Worm (Caenorhabditis elegans) whole organism, late embryonic: ENCODE data around the gene Y57G7A.6.

Source experiments
- C08G9.2 ChIP-seq: sonication (generic microtip); optimal IDR thresholded peaks from 2 replicates; lab custom pipeline; 2016; ENCODE audit warnings: mild to moderate bottlenecking, missing genetic modification characterization, moderate library complexity, missing compliant biosample characterization
- F13H6.1 ChIP-seq: sonication (generic microtip); optimal IDR thresholded peaks from 2 replicates; lab custom pipeline; 2016; ENCODE audit warnings: missing genetic modification characterization, missing compliant biosample characterization
- K02D7.2 ChIP-seq: sonication (generic microtip); optimal IDR thresholded peaks from 2 replicates; lab custom pipeline; 2017; ENCODE audit warnings: mild to moderate bottlenecking, missing genetic modification characterization, missing compliant biosample characterization
- K09A11.1 ChIP-seq: sonication (generic microtip); optimal IDR thresholded peaks from 2 replicates; lab custom pipeline; 2017; ENCODE audit warnings: antibody characterized with exemption, mild to moderate bottlenecking, missing genetic modification characterization, missing compliant biosample characterization; ENCODE audit not compliant: insufficient read depth
- Y22D7AL.16 ChIP-seq: sonication (generic microtip); optimal IDR thresholded peaks from 2 replicates; lab custom pipeline; 2016; ENCODE audit warnings: missing genetic modification characterization, missing compliant biosample characterization
- ahr-1 ChIP-seq: sonication (generic microtip); optimal IDR thresholded peaks from 2 replicates; lab custom pipeline; 2016; ENCODE audit warnings: missing genetic modification characterization, missing compliant biosample characterization
- ama-1 ChIP-seq: fragments of 150-350 bp; optimal IDR thresholded peaks from 2 replicates; lab custom pipeline; 2014
- ceh-14 ChIP-seq: sonication (generic microtip); optimal IDR thresholded peaks from 2 replicates; lab custom pipeline; 2016; ENCODE audit warnings: missing genotype, missing genetic modification characterization, missing compliant biosample characterization
- ceh-19 ChIP-seq: fragments of 200-800 bp; sonication (Bioruptor generic); optimal IDR thresholded peaks from 2 replicates; lab custom pipeline; 2018; ENCODE audit warnings: mild to moderate bottlenecking, missing genetic modification characterization, missing compliant biosample characterization
- ceh-2 ChIP-seq: sonication (generic microtip); optimal IDR thresholded peaks from 2 replicates; lab custom pipeline; 2016; ENCODE audit warnings: missing genotype, missing genetic modification characterization, missing compliant biosample characterization
- ceh-22 ChIP-seq: sonication (generic microtip); optimal IDR thresholded peaks from 2 replicates; lab custom pipeline; 2017; ENCODE audit warnings: missing biosample characterization, missing genetic modification characterization
- ceh-24 ChIP-seq: sonication (generic microtip); optimal IDR thresholded peaks from 2 replicates; lab custom pipeline; 2016; ENCODE audit warnings: mild to moderate bottlenecking, missing genetic modification characterization, missing compliant biosample characterization
- ceh-31 ChIP-seq: sonication (generic microtip); optimal IDR thresholded peaks from 2 replicates; lab custom pipeline; 2016; ENCODE audit warnings: missing genetic modification characterization, missing compliant biosample characterization
- ceh-34 ChIP-seq: sonication (generic microtip); optimal IDR thresholded peaks from 2 replicates; lab custom pipeline; 2016; ENCODE audit warnings: mild to moderate bottlenecking, missing genetic modification characterization, missing compliant biosample characterization
- ceh-48 ChIP-seq: sonication (generic microtip); optimal IDR thresholded peaks from 2 replicates; lab custom pipeline; 2016; ENCODE audit warnings: missing genetic modification characterization, inconsistent platforms, missing compliant biosample characterization
- ceh-6 ChIP-seq: fragments of 200-800 bp; sonication (Bioruptor generic); optimal IDR thresholded peaks from 2 replicates; lab custom pipeline; 2018; ENCODE audit warnings: mild to moderate bottlenecking, missing genetic modification characterization, missing compliant biosample characterization
- ceh-9 ChIP-seq: sonication (generic microtip); optimal IDR thresholded peaks from 2 replicates; lab custom pipeline; 2016; ENCODE audit warnings: mild to moderate bottlenecking, missing genetic modification characterization, inconsistent platforms, missing compliant biosample characterization
- che-1 ChIP-seq: sonication (generic microtip); optimal IDR thresholded peaks from 2 replicates; lab custom pipeline; 2016; ENCODE audit warnings: mild to moderate bottlenecking, missing genetic modification characterization, missing compliant biosample characterization
- dmd-4 ChIP-seq: sonication (generic microtip); optimal IDR thresholded peaks from 2 replicates; lab custom pipeline; 2016; ENCODE audit warnings: borderline replicate concordance, missing genetic modification characterization, missing compliant biosample characterization
- dve-1 ChIP-seq: sonication (generic microtip); optimal IDR thresholded peaks from 2 replicates; lab custom pipeline; 2017; ENCODE audit warnings: antibody characterized with exemption, mild to moderate bottlenecking, missing genetic modification characterization, missing compliant biosample characterization
- elt-2 ChIP-seq: sonication (generic microtip); optimal IDR thresholded peaks from 2 replicates; lab custom pipeline; 2016; ENCODE audit warnings: missing genetic modification reagents, missing genetic modification characterization, missing compliant biosample characterization
- fax-1 ChIP-seq: sonication (generic microtip); optimal IDR thresholded peaks from 2 replicates; lab custom pipeline; 2016; ENCODE audit warnings: missing genotype, missing genetic modification characterization, missing compliant biosample characterization
- fkh-10 ChIP-seq: fragments of 150-350 bp; optimal IDR thresholded peaks from 2 replicates; lab custom pipeline; 2014; ENCODE audit warnings: missing biosample characterization, missing genetic modification reagents, missing genetic modification characterization
- gmeb-2 ChIP-seq: sonication (generic microtip); optimal IDR thresholded peaks from 2 replicates; lab custom pipeline; 2016; ENCODE audit warnings: missing genetic modification characterization, inconsistent platforms, missing compliant biosample characterization
- hlh-15 ChIP-seq: sonication (generic microtip); optimal IDR thresholded peaks from 2 replicates; lab custom pipeline; 2016; ENCODE audit warnings: missing genetic modification characterization, missing compliant biosample characterization
- hlh-30 ChIP-seq: sonication (generic microtip); optimal IDR thresholded peaks from 2 replicates; lab custom pipeline; 2017; ENCODE audit warnings: antibody characterized with exemption, missing genetic modification characterization, missing compliant biosample characterization; ENCODE audit not compliant: insufficient read depth
- hlh-6 ChIP-seq: sonication (generic microtip); optimal IDR thresholded peaks from 2 replicates; lab custom pipeline; 2016; ENCODE audit warnings: missing genotype, missing genetic modification characterization, missing compliant biosample characterization
- hlh-8 ChIP-seq: sonication (generic microtip); optimal IDR thresholded peaks from 2 replicates; lab custom pipeline; 2016; ENCODE audit warnings: missing genotype, missing genetic modification characterization, missing compliant biosample characterization
- lim-6 ChIP-seq: sonication (generic microtip); optimal IDR thresholded peaks from 2 replicates; lab custom pipeline; 2016; ENCODE audit warnings: missing genetic modification characterization, missing compliant biosample characterization
- lin-11 ChIP-seq: fragments of 200-800 bp; sonication (Bioruptor generic); optimal IDR thresholded peaks from 2 replicates; lab custom pipeline; 2018; ENCODE audit warnings: mild to moderate bottlenecking, missing genetic modification characterization, missing compliant biosample characterization
- mec-3 ChIP-seq: sonication (generic microtip); optimal IDR thresholded peaks from 2 replicates; lab custom pipeline; 2016; ENCODE audit warnings: borderline replicate concordance, missing genetic modification characterization, missing compliant biosample characterization
- nfya-1 ChIP-seq: sonication (generic microtip); optimal IDR thresholded peaks from 2 replicates; lab custom pipeline; 2017; ENCODE audit warnings: missing genetic modification characterization, mild to moderate bottlenecking, missing compliant biosample characterization, antibody characterized with exemption, moderate library complexity
- npax-4 ChIP-seq: sonication (generic microtip); optimal IDR thresholded peaks from 2 replicates; lab custom pipeline; 2016; ENCODE audit warnings: missing genetic modification characterization, missing compliant biosample characterization
- odd-2 ChIP-seq: sonication (generic microtip); optimal IDR thresholded peaks from 2 replicates; lab custom pipeline; 2017; ENCODE audit warnings: antibody characterized with exemption, mild to moderate bottlenecking, missing genetic modification characterization, missing compliant biosample characterization
- pat-9 ChIP-seq: fragments of 200-800 bp; sonication (Bioruptor generic); optimal IDR thresholded peaks from 2 replicates; lab custom pipeline; 2018; ENCODE audit warnings: mild to moderate bottlenecking, missing genetic modification characterization, moderate library complexity, missing compliant biosample characterization
- pha-2 ChIP-seq: sonication (generic microtip); optimal IDR thresholded peaks from 2 replicates; lab custom pipeline; 2017; ENCODE audit warnings: mild to moderate bottlenecking, missing genetic modification characterization, missing compliant biosample characterization
- pha-4 ChIP-seq: fragments of 150-350 bp; optimal IDR thresholded peaks from 2 replicates; lab custom pipeline; 2018; ENCODE audit warnings: missing biosample characterization, missing genetic modification reagents, missing genetic modification characterization
- ref-2 ChIP-seq: sonication (generic microtip); optimal IDR thresholded peaks from 2 replicates; lab custom pipeline; 2016; ENCODE audit warnings: missing genetic modification characterization, missing compliant biosample characterization
- rnt-1 ChIP-seq: sonication (generic microtip); optimal IDR thresholded peaks from 2 replicates; lab custom pipeline; 2016; ENCODE audit warnings: missing genetic modification characterization, missing compliant biosample characterization
- sox-2 ChIP-seq: fragments of 200-800 bp; sonication (Bioruptor generic); IDR thresholded peaks from 2 replicates; pipeline ENCODE4 v1.3.6; 2022; ENCODE audit warnings: missing genetic modification reagents, missing genetic modification characterization, missing compliant biosample characterization
- tbx-2 ChIP-seq: sonication (generic microtip); optimal IDR thresholded peaks from 2 replicates; lab custom pipeline; 2016; ENCODE audit warnings: missing genetic modification characterization, missing compliant biosample characterization
- tbx-7 ChIP-seq: sonication (generic microtip); optimal IDR thresholded peaks from 2 replicates; lab custom pipeline; 2016; ENCODE audit warnings: missing genotype, missing genetic modification characterization, missing compliant biosample characterization
- unc-3 ChIP-seq, 2 experiments: fragments of 200-800 bp in 1 of 2; sonication (Bioruptor generic) in 1 of 2; sonication (generic microtip) in 1 of 2; conservative IDR thresholded peaks in 1 of 2; optimal IDR thresholded peaks in 1 of 2; 2 replicates each; pipeline versions ENCODE4 v1.3.6 to Lab custom; 2016 to 2022; ENCODE audit warnings: missing compliant biosample characterization in 2 of 2, missing genetic modification characterization in 2 of 2, missing genetic modification reagents in 1 of 2
- unc-42 ChIP-seq: sonication (generic microtip); optimal IDR thresholded peaks from 2 replicates; lab custom pipeline; 2016; ENCODE audit warnings: missing genotype, missing genetic modification characterization, missing compliant biosample characterization
- ztf-16 ChIP-seq: sonication (generic microtip); optimal IDR thresholded peaks from 2 replicates; lab custom pipeline; 2017; ENCODE audit warnings: missing genetic modification characterization, missing compliant biosample characterization

The Y57G7A.6 gene

DNA sequence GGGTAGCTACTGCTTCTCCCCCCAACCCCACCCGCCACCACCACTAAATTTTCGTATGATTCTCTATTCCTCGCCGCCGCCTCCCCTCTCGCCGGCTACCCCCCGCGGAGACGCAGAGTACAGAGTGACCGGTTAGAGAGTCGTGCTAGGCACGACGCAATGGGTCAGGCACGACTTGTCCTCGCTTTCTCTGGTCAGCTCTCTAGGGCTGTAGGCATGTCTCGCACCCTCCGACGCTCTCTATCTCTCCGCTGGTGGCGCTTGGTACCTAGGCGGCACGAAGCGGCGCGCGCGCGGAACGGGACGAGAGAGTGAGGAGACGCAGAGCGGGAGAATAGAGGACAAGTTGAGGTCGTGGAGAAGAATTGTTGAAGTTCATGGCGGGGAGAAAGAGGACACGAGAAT, 38.6 kb downstream of the Y57G7A.6 start (continued):
- no peak for TF ChIP-seq lim-6 (tag; lab: Kevin White, UChicago)
- no peak for TF ChIP-seq che-1 (tag; lab: Kevin White, UChicago)
- TF ChIP-seq dmd-4 (tag; lab: Kevin White, UChicago) = peak; percentile 53
- TF ChIP-seq fkh-10 = no peak
- peak; percentile 29 for TF ChIP-seq tbx-7 (tag; lab: Kevin White, UChicago)
- no peak for TF ChIP-seq pat-9
- TF ChIP-seq ceh-34 = peak; percentile 81
- TF ChIP-seq K09A11.1 (tag; lab: Kevin White, UChicago) = no peak
- TF ChIP-seq elt-2 (tag; lab: Kevin White, UChicago) = peak; percentile 61
- peak; percentile 86 for TF ChIP-seq tbx-2 (tag; lab: Kevin White, UChicago)
- peak; percentile 90 for TF ChIP-seq nfya-1 (tag; lab: Kevin White, UChicago)
- TF ChIP-seq gmeb-2 (tag; lab: Kevin White, UChicago) = no peak
- peak; percentile 35 for TF ChIP-seq unc-42 (tag; lab: Kevin White, UChicago)
- peak; percentile 19 for TF ChIP-seq ceh-19
- TF ChIP-seq ama-1 = no peak
- TF ChIP-seq odd-2 (tag; lab: Kevin White, UChicago) = no peak
- peak; percentile 19 for TF ChIP-seq ceh-6 (GFP tag; lab: Kevin White, UChicago)
- TF ChIP-seq ahr-1 (tag; lab: Kevin White, UChicago) = no peak
- TF ChIP-seq ceh-48 (tag; lab: Kevin White, UChicago) = no peak
- TF ChIP-seq fax-1 = peak; percentile 34
- TF ChIP-seq F13H6.1 (tag; lab: Kevin White, UChicago) = peak; percentile 99
- no peak for TF ChIP-seq pha-4 (tag; lab: Kevin White, UChicago)
- peak; percentile 49 for TF ChIP-seq ceh-14 (tag; lab: Kevin White, UChicago)
- peak; percentile 86 for TF ChIP-seq hlh-30
- no peak for TF ChIP-seq sox-2 (GFP tag; lab: Robert Waterston, UW)
- peak; percentile 30 for TF ChIP-seq hlh-8 (tag; lab: Kevin White, UChicago)
- no peak for TF ChIP-seq npax-4
- peak; percentile 91 for TF ChIP-seq ceh-31 (tag; lab: Kevin White, UChicago)

DNA sequence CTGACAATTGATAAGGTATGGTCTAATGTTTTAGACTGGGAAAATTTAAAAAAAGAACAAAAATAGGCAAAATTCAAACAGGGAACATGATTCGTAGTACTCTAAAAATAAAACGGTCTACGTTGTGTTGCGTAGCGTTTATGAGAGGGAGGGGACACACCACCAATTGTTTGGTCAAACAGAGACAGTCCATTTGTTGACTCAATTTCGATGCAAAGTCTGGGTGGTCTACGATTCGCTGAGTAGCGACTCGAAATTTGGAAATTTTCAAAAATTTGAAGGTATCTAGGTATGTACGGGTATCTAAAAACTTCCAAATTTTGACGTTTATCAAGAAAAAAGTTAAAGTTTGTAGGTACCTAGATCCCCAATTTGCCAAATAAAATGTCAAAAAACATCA, 39.6 kb downstream of the Y57G7A.6 start:
- no peak for TF ChIP-seq ceh-22 (tag; lab: Kevin White, UChicago)
- no peak for TF ChIP-seq hlh-15 (tag; lab: Kevin White, UChicago)
- TF ChIP-seq elt-2 (tag; lab: Kevin White, UChicago) = no peak
- TF ChIP-seq mec-3 (tag; lab: Kevin White, UChicago) = no peak
- TF ChIP-seq K02D7.2 (tag; lab: Kevin White, UChicago) = no peak
- no peak for TF ChIP-seq fax-1
- TF ChIP-seq unc-3 (GFP tag; conservative IDR thresholded peaks at IDR 0.05; lab: Robert Waterston, UW) = no peak
- no peak for TF ChIP-seq unc-3 (tag; optimal IDR thresholded peaks at IDR 0.05; lab: Kevin White, UChicago)
- no peak for TF ChIP-seq lin-11 (tag; lab: Kevin White, UChicago)
- no peak for TF ChIP-seq pat-9
- TF ChIP-seq ceh-24 (tag; lab: Kevin White, UChicago) = no peak
- TF ChIP-seq pha-4 (tag; lab: Kevin White, UChicago) = no peak
- TF ChIP-seq, all 69 proteins: peak for 0

DNA sequence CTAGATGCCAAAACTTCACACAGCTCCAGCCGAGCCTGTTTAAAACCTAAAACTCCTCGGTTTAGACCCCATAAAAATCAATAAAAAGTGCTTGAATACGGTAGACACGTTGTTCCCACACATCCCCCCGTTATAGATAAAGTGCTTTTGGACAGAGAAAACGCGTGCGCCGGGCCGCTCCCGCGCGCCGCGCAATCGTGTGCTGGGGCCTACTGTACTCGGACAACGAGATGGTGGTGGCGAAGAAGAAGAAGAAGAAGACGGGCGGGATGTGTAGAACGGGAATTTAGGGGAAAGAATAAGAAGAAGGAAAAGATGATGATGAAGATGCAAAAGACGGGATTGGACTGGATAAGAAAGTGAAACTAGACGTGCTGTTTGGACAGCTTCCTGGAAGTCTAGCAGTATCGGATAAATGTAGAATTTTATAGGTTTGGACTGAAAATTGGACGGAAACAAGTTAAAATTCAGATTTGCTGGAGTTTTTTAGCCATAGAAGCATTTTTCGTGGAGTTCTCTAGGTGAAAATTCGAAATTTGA, 40.9 kb downstream of the Y57G7A.6 start:
- TF ChIP-seq mec-3 (tag; lab: Kevin White, UChicago) (peak; percentile 28), ceh-19 (no peak), C08G9.2 (tag; lab: Kevin White, UChicago) (peak; percentile 2)
- TF ChIP-seq, all 69 proteins: peak for 2

DNA sequence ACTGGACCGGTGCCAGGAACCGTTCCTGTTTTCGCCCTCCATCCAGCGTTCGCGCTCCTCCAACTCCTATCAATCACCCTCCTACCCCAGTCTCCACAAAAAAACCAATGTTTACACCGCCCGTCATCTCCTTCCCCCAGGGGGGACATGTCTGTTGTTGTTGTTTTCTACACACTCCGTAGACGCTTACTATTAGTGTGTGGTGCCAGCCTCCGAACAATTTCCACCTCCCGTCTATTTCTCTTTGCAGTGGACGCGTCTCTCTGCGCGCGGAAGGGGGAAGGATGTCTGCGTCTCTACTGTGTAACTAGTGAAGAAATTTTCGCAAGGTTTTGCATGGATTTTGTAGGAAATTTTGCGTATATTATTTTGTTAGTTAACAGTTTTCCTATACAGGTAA, 42.9 kb downstream of the Y57G7A.6 start:
- no peak for TF ChIP-seq fkh-10
- TF ChIP-seq ceh-9 (tag; lab: Kevin White, UChicago) = no peak
- peak; percentile 22 for TF ChIP-seq rnt-1 (tag; lab: Kevin White, UChicago)
- TF ChIP-seq pha-4 (tag; lab: Kevin White, UChicago) = no peak
- TF ChIP-seq ceh-2 (tag; lab: Kevin White, UChicago) = peak; percentile 40
- TF ChIP-seq F13H6.1 (tag; lab: Kevin White, UChicago) = peak; percentile 26
- peak; percentile 51 for TF ChIP-seq ceh-31 (tag; lab: Kevin White, UChicago)
- no peak for TF ChIP-seq ceh-22 (tag; lab: Kevin White, UChicago)
- TF ChIP-seq ztf-16 (tag; lab: Kevin White, UChicago) = peak; percentile 39
- TF ChIP-seq odd-2 (tag; lab: Kevin White, UChicago) = no peak
- peak; percentile 72 for TF ChIP-seq ref-2
- TF ChIP-seq hlh-6 = peak; percentile 4
- no peak for TF ChIP-seq Y22D7AL.16
- TF ChIP-seq ceh-34 = peak; percentile 29
- peak; percentile 58 for TF ChIP-seq tbx-2 (tag; lab: Kevin White, UChicago)
- TF ChIP-seq ahr-1 (tag; lab: Kevin White, UChicago) = no peak
- TF ChIP-seq pha-2 (tag; lab: Kevin White, UChicago) = no peak
- TF ChIP-seq lim-6 (tag; lab: Kevin White, UChicago) = no peak
- TF ChIP-seq dve-1 = peak; percentile 23
- peak; percentile 20 for TF ChIP-seq elt-2 (tag; lab: Kevin White, UChicago)
